Worm (Caenorhabditis elegans) whole organism, L4 larva: ENCODE results near the gene hlh-4.

Source experiments
- D1046.2 ChIP-seq: fragments of 200-800 bp; sonication (Bioruptor generic); IDR thresholded peaks from 2 replicates; pipeline ENCODE4 v1.3.6; 2022; ENCODE audit warnings: missing genetic modification characterization, missing compliant biosample characterization
- F26F4.8 ChIP-seq: fragments of 200-800 bp; sonication (Bioruptor generic); conservative IDR thresholded peaks from 2 replicates; pipeline ENCODE4 v1.3.6; 2022; ENCODE audit warnings: missing genetic modification characterization, missing compliant biosample characterization
- F37D6.2 ChIP-seq: sonication (generic microtip); optimal IDR thresholded peaks from 2 replicates; lab custom pipeline; 2016; ENCODE audit warnings: mild to moderate bottlenecking, missing genetic modification characterization, missing compliant biosample characterization
- F44E2.7 ChIP-seq: fragments of 200-800 bp; sonication (Bioruptor generic); IDR thresholded peaks from 2 replicates; pipeline ENCODE4 v2.1.2; 2022; ENCODE audit warnings: missing genetic modification characterization, missing compliant biosample characterization
- F49E8.2 ChIP-seq: sonication (generic microtip); optimal IDR thresholded peaks from 2 replicates; lab custom pipeline; 2016; ENCODE audit warnings: missing compliant biosample characterization, mild to moderate bottlenecking, missing genetic modification characterization, borderline replicate concordance
- R02D3.7 ChIP-seq: fragments of 150-350 bp; sonication (generic microtip); optimal IDR thresholded peaks from 3 replicates; lab custom pipeline; 2014; ENCODE audit warnings: missing biosample characterization, missing genetic modification characterization
- Y48G9A.11 ChIP-seq: fragments of 200-800 bp; sonication (Bioruptor generic); IDR thresholded peaks from 2 replicates; pipeline ENCODE4 v1.3.6; 2022; ENCODE audit warnings: missing genetic modification reagents, missing genetic modification characterization, missing compliant biosample characterization
- Y5F2A.4 ChIP-seq: fragments of 200-800 bp; sonication (Bioruptor generic); optimal IDR thresholded peaks from 2 replicates; lab custom pipeline; 2018; ENCODE audit warnings: mild to moderate bottlenecking, missing genetic modification characterization, missing compliant biosample characterization
- Y75B8A.6 ChIP-seq: fragments of 200-800 bp; sonication (Bioruptor generic); IDR thresholded peaks from 2 replicates; pipeline ENCODE4 v1.3.6; 2022; ENCODE audit warnings: missing genetic modification reagents, missing genetic modification characterization, missing compliant biosample characterization
- ZK337.2 ChIP-seq: fragments of 200-800 bp; sonication (Bioruptor generic); IDR thresholded peaks from 2 replicates; pipeline ENCODE4 v1.3.6; 2022; ENCODE audit warnings: missing genetic modification reagents, missing genetic modification characterization, missing compliant biosample characterization
- aha-1 ChIP-seq: fragments of 150-350 bp; peaks from one replicate; lab custom pipeline; 2014; ENCODE audit warnings: missing biosample characterization, missing genetic modification characterization
- aly-2 ChIP-seq: sonication (generic microtip); optimal IDR thresholded peaks from 2 replicates; lab custom pipeline; 2018; ENCODE audit warnings: missing biosample characterization, missing genetic modification characterization
- ama-1 ChIP-seq: fragments of 150-350 bp; optimal IDR thresholded peaks from 2 replicates; lab custom pipeline; 2014; ENCODE audit warnings: inconsistent platforms, mixed read lengths
- ceh-44 ChIP-seq: fragments of 200-800 bp; sonication (Bioruptor generic); IDR thresholded peaks from 2 replicates; pipeline ENCODE4 v1.3.6; 2022; ENCODE audit warnings: missing genetic modification reagents, missing genetic modification characterization, missing compliant biosample characterization
- ceh-82 ChIP-seq: sonication (generic microtip); optimal IDR thresholded peaks from 2 replicates; lab custom pipeline; 2017; ENCODE audit warnings: missing biosample characterization, missing genetic modification characterization
- ces-1 ChIP-seq: fragments of 150-350 bp; sonication (generic microtip); optimal IDR thresholded peaks from 4 replicates; lab custom pipeline; 2014; ENCODE audit warnings: missing biosample characterization, missing genetic modification reagents, missing genetic modification characterization
- daf-12 ChIP-seq: fragments of 150-350 bp; optimal IDR thresholded peaks from 2 replicates; lab custom pipeline; 2014; ENCODE audit warnings: missing biosample characterization, missing genetic modification reagents, missing genetic modification characterization
- daf-19 ChIP-seq: fragments of 200-800 bp; sonication (Bioruptor generic); conservative IDR thresholded peaks from 2 replicates; pipeline ENCODE4 v1.3.6; 2022; ENCODE audit warnings: missing genetic modification characterization, missing compliant biosample characterization
- daf-8 ChIP-seq: fragments of 200-800 bp; sonication (Bioruptor generic); IDR thresholded peaks from 2 replicates; pipeline ENCODE4 v1.3.6; 2022; ENCODE audit warnings: missing genetic modification characterization, missing compliant biosample characterization
- dmd-8 ChIP-seq: fragments of 200-800 bp; sonication (Bioruptor generic); IDR thresholded peaks from 2 replicates; pipeline ENCODE4 v1.3.6; 2022; ENCODE audit warnings: missing genetic modification characterization, missing compliant biosample characterization
- duxl-1 ChIP-seq: sonication (generic microtip); optimal IDR thresholded peaks from 2 replicates; lab custom pipeline; 2016; ENCODE audit warnings: mild to moderate bottlenecking, missing genetic modification characterization, moderate library complexity, missing compliant biosample characterization; ENCODE audit not compliant: poor library complexity
- egl-43 ChIP-seq: fragments of 200-800 bp; sonication (Bioruptor generic); IDR thresholded peaks from 2 replicates; pipeline ENCODE4 v1.3.6; 2022; ENCODE audit warnings: missing genetic modification reagents, missing genetic modification characterization, missing compliant biosample characterization
- fkh-10 ChIP-seq: fragments of 150-350 bp; optimal IDR thresholded peaks from 2 replicates; lab custom pipeline; 2014; ENCODE audit warnings: missing biosample characterization, missing genetic modification reagents, missing genetic modification characterization
- hif-1 ChIP-seq, 2 experiments: sonication (generic microtip); optimal IDR thresholded peaks; 2 replicates each; lab custom pipeline; 2016 to 2017; ENCODE audit warnings: missing compliant biosample characterization in 2 of 2, missing genetic modification characterization in 2 of 2, missing genetic modification reagents in 2 of 2, missing genotype in 2 of 2, mild to moderate bottlenecking in 1 of 2
- hlh-11 ChIP-seq: fragments of 200-800 bp; sonication (Bioruptor generic); optimal IDR thresholded peaks from 2 replicates; lab custom pipeline; 2018; ENCODE audit warnings: mild to moderate bottlenecking, missing genetic modification characterization, missing compliant biosample characterization
- hlh-30 ChIP-seq: sonication (generic microtip); optimal IDR thresholded peaks from 2 replicates; lab custom pipeline; 2017; ENCODE audit warnings: antibody characterized with exemption, mild to moderate bottlenecking, missing genetic modification characterization, missing compliant biosample characterization; ENCODE audit not compliant: insufficient read depth
- jun-1 ChIP-seq: fragments of 150-350 bp; optimal IDR thresholded peaks from 2 replicates; lab custom pipeline; 2014; ENCODE audit warnings: missing biosample characterization, missing genetic modification reagents, missing genetic modification characterization
- lim-7 ChIP-seq: fragments of 200-800 bp; sonication (Bioruptor generic); IDR thresholded peaks from 2 replicates; pipeline ENCODE4 v1.3.6; 2022; ENCODE audit warnings: missing genetic modification characterization, missing compliant biosample characterization
- lin-1 ChIP-seq: fragments of 200-800 bp; sonication (Bioruptor generic); IDR thresholded peaks from 2 replicates; pipeline ENCODE4 v1.3.6; 2022; ENCODE audit warnings: missing genetic modification reagents, missing genetic modification characterization, missing compliant biosample characterization
- lin-13 ChIP-seq: fragments of 150-350 bp; optimal IDR thresholded peaks from 2 replicates; lab custom pipeline; 2014; ENCODE audit warnings: missing biosample characterization, missing genetic modification reagents, missing genetic modification characterization
- lin-38 ChIP-seq: fragments of 200-800 bp; sonication (Bioruptor generic); IDR thresholded peaks from 2 replicates; pipeline ENCODE4 v1.3.6; 2022; ENCODE audit warnings: missing genetic modification reagents, missing genetic modification characterization, missing compliant biosample characterization
- madf-5 ChIP-seq, 2 experiments: fragments of 200-800 bp; sonication (Bioruptor generic); IDR thresholded peaks; 2 replicates each; pipeline ENCODE4 v1.3.6; 2022; ENCODE audit warnings: missing compliant biosample characterization in 2 of 2, missing genetic modification characterization in 2 of 2
- madf-9 ChIP-seq: fragments of 200-800 bp; sonication (Bioruptor generic); conservative IDR thresholded peaks from 2 replicates; pipeline ENCODE4 v1.3.6; 2022; ENCODE audit warnings: missing genetic modification reagents, missing genetic modification characterization, missing compliant biosample characterization
- mdl-1 ChIP-seq, 2 experiments: fragments of 150-350 bp in 1 of 2; sonication (generic microtip) in 1 of 2; optimal IDR thresholded peaks; 2 replicates each; lab custom pipeline; 2014 to 2017; ENCODE audit warnings: missing biosample characterization in 2 of 2, missing genetic modification characterization in 2 of 2
- mep-1 ChIP-seq: fragments of 150-350 bp; sonication (generic microtip); optimal IDR thresholded peaks from 3 replicates; lab custom pipeline; 2014; ENCODE audit warnings: missing biosample characterization, missing genetic modification characterization
- mes-2 ChIP-seq: sonication (generic microtip); optimal IDR thresholded peaks from 2 replicates; lab custom pipeline; 2016; ENCODE audit warnings: missing genotype, mild to moderate bottlenecking, missing genetic modification characterization, missing compliant biosample characterization; ENCODE audit not compliant: poor library complexity, severe bottlenecking
- mxl-2 ChIP-seq: fragments of 200-800 bp; sonication (Bioruptor generic); conservative IDR thresholded peaks from 2 replicates; pipeline ENCODE4 v1.3.6; 2022; ENCODE audit warnings: missing genetic modification reagents, missing genetic modification characterization, missing compliant biosample characterization
- mxl-3 ChIP-seq: fragments of 200-800 bp; sonication (Bioruptor generic); optimal IDR thresholded peaks from 2 replicates; lab custom pipeline; 2018; ENCODE audit warnings: mild to moderate bottlenecking, missing genetic modification characterization, missing compliant biosample characterization
- nhr-11 ChIP-seq: fragments of 150-350 bp; optimal IDR thresholded peaks from 2 replicates; lab custom pipeline; 2014; ENCODE audit warnings: missing biosample characterization, missing genetic modification characterization
- nhr-111 ChIP-seq: fragments of 200-800 bp; sonication (Bioruptor generic); optimal IDR thresholded peaks from 2 replicates; lab custom pipeline; 2018; ENCODE audit warnings: mild to moderate bottlenecking, missing genetic modification characterization, missing compliant biosample characterization
- nhr-237 ChIP-seq: sonication (generic microtip); optimal IDR thresholded peaks from 2 replicates; lab custom pipeline; 2017; ENCODE audit warnings: missing biosample characterization, missing genetic modification characterization
- pqm-1 ChIP-seq: sonication (generic microtip); optimal IDR thresholded peaks from 2 replicates; lab custom pipeline; 2017; ENCODE audit warnings: missing biosample characterization, missing genetic modification characterization
- sdz-12 ChIP-seq: fragments of 200-800 bp; sonication (Bioruptor generic); optimal IDR thresholded peaks from 2 replicates; lab custom pipeline; 2018; ENCODE audit warnings: mild to moderate bottlenecking, missing genetic modification characterization, missing compliant biosample characterization
- tag-97 ChIP-seq: fragments of 200-800 bp; sonication (Bioruptor generic); IDR thresholded peaks from 2 replicates; pipeline ENCODE4 v1.3.6; 2022; ENCODE audit warnings: missing genetic modification characterization, missing compliant biosample characterization
- unc-130 ChIP-seq: sonication (generic microtip); optimal IDR thresholded peaks from 2 replicates; lab custom pipeline; 2016; ENCODE audit warnings: missing genetic modification reagents, missing genetic modification characterization, missing compliant biosample characterization
- unc-39 ChIP-seq: sonication (generic microtip); optimal IDR thresholded peaks from 2 replicates; lab custom pipeline; 2017; ENCODE audit warnings: missing biosample characterization, missing genetic modification characterization
- zag-1 ChIP-seq: fragments of 150-350 bp; optimal IDR thresholded peaks from 2 replicates; lab custom pipeline; 2014; ENCODE audit warnings: missing biosample characterization, missing genetic modification characterization
- ztf-11 ChIP-seq: fragments of 150-350 bp; optimal IDR thresholded peaks from 2 replicates; lab custom pipeline; 2014; ENCODE audit warnings: missing biosample characterization, missing genetic modification characterization

hlh-4 gene

DNA sequence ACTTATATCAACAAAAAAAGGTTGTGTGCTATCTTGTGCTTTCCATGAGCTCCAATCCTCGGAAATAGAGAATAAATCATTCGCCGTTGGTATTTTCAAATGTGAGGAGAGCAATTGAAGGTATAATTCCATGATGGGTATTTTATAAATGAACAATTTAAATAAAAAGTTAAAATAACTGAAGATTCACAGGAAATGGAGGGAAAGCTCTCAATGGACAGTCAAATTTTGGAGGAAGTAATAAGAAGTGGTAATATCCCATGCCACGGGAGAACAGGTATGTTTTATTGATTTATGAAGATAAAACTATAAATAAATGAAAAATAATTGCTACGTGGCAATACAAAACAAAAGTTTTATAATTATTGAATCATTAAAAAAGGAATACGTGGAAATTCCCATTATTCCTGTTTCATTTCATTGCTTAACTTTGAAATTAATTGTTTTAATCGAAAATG, 44.3 kb upstream of the hlh-4 start (continued):
- no peak for TF ChIP-seq fkh-10
- TF ChIP-seq nhr-237 = no peak
- peak; percentile 46 for TF ChIP-seq duxl-1 (tag; lab: Kevin White, UChicago)
- no peak for TF ChIP-seq mes-2 (tag; lab: Kevin White, UChicago)
- no peak for TF ChIP-seq ceh-82 (tag; lab: Kevin White, UChicago)
- no peak for TF ChIP-seq ZK337.2
- no peak for TF ChIP-seq D1046.2 (GFP tag; lab: Robert Waterston, UW)
- no peak for TF ChIP-seq hif-1 (tag; optimal IDR thresholded peaks at IDR 0.05; lab: Kevin White, UChicago)
- TF ChIP-seq F44E2.7 = no peak
- no peak for TF ChIP-seq madf-9 (GFP tag; lab: Robert Waterston, UW)
- TF ChIP-seq hlh-11 (tag; lab: Kevin White, UChicago) = no peak
- peak; percentile 76 for TF ChIP-seq sdz-12 (GFP tag; lab: Kevin White, UChicago)
- TF ChIP-seq jun-1 (tag; lab: Kevin White, UChicago) = no peak
- TF ChIP-seq mxl-3 (GFP tag; lab: Kevin White, UChicago) = no peak
- no peak for TF ChIP-seq mdl-1 (tag; optimal IDR thresholded peaks at IDR 0.05; lab: Kevin White, UChicago)
- peak; percentile 51 for TF ChIP-seq nhr-111 (GFP tag; lab: Kevin White, UChicago)
- no peak for TF ChIP-seq F26F4.8 (GFP tag; lab: Robert Waterston, UW)
- TF ChIP-seq Y75B8A.6 (GFP tag; lab: Robert Waterston, UW) = no peak
- TF ChIP-seq tag-97 (GFP tag; lab: Robert Waterston, UW) = no peak
- TF ChIP-seq F37D6.2 (tag; lab: Kevin White, UChicago) = no peak
- no peak for TF ChIP-seq ztf-11 (tag; lab: Kevin White, UChicago)
- no peak for TF ChIP-seq daf-12 (tag; lab: Kevin White, UChicago)
- no peak for TF ChIP-seq dmd-8 (GFP tag; lab: Robert Waterston, UW)
- no peak for TF ChIP-seq Y48G9A.11 (GFP tag; lab: Robert Waterston, UW)
- TF ChIP-seq mep-1 (tag; lab: Kevin White, UChicago) = peak; percentile 65
- TF ChIP-seq ceh-44 (GFP tag; lab: Robert Waterston, UW) = no peak
- no peak for TF ChIP-seq lin-13 (GFP tag; lab: Kevin White, UChicago)
- TF ChIP-seq egl-43 (GFP tag; lab: Robert Waterston, UW) = no peak
- peak; percentile 68 for TF ChIP-seq ama-1 (lab: Kevin White, UChicago)
- TF ChIP-seq R02D3.7 = no peak
- TF ChIP-seq lin-1 (GFP tag; lab: Robert Waterston, UW) = no peak
- no peak for TF ChIP-seq aly-2 (tag; lab: Kevin White, UChicago)

DNA sequence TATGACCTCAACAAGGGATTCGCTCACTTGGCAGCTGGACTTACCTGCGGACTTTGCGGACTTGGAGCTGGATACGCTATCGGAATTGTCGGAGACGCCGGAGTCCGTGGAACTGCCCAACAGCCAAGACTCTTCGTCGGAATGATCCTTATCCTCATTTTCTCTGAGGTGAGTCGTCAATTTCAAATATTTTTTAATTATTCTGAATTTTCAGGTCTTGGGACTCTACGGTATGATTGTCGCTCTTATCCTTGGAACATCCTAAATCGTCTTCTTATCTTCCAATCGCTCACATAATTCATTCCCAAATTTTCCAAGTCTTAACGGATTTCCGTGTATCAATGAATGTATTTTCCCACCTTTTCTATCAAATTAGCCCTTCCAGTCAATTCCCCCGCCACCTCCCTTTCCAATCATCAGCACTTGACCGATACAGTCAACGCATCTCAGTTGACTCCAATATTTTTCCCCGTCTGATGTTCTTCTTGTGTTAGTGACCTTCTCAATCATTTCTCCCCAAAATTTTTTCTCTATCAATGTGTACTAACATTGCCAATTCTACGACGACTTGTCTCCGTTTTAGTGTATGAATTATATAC, 43.7 kb upstream of the hlh-4 start, which contains the start of gene R10E11.6:
Gene R10E11.6, plus strand, starts transcription at position 524 of the 599 bp plus-strand sequence.
- TF ChIP-seq daf-12 (tag; lab: Kevin White, UChicago) = no peak
- no peak for TF ChIP-seq lin-38
- TF ChIP-seq Y5F2A.4 (GFP tag; lab: Kevin White, UChicago) = peak; percentile 33
- no peak for TF ChIP-seq unc-130
- no peak for TF ChIP-seq hlh-30 (tag; lab: Kevin White, UChicago)
- TF ChIP-seq lin-13 (GFP tag; lab: Kevin White, UChicago) = no peak
- TF ChIP-seq F49E8.2 (tag; lab: Kevin White, UChicago) = no peak
- TF ChIP-seq madf-5 (GFP tag; IDR thresholded peaks at IDR 0.05; lab: Robert Waterston, UW) = no peak
- TF ChIP-seq F44E2.7 = no peak
- no peak for TF ChIP-seq nhr-11 (tag; lab: Kevin White, UChicago)
- TF ChIP-seq daf-8 (GFP tag; lab: Robert Waterston, UW) = 0 out of 2 replicates have a peak, but pooled peaks have one; percentile 8
- TF ChIP-seq ceh-44 (GFP tag; lab: Robert Waterston, UW) = no peak
- TF ChIP-seq tag-97 (GFP tag; lab: Robert Waterston, UW) = no peak
- TF ChIP-seq ces-1 (GFP tag; lab: Kevin White, UChicago) = no peak
- peak; percentile 22 for TF ChIP-seq mes-2 (tag; lab: Kevin White, UChicago)
- no peak for TF ChIP-seq zag-1
- TF ChIP-seq daf-19 (GFP tag; lab: Robert Waterston, UW) = 0 out of 2 replicates have a peak, but pooled peaks have one; percentile 10
- TF ChIP-seq nhr-111 (GFP tag; lab: Kevin White, UChicago) = no peak
- no peak for TF ChIP-seq lim-7 (GFP tag; lab: Robert Waterston, UW)
- no peak for TF ChIP-seq hif-1 (tag; optimal IDR thresholded peaks at IDR 0.05; lab: Kevin White, UChicago)
- TF ChIP-seq mxl-3 (GFP tag; lab: Kevin White, UChicago) = no peak
- no peak for TF ChIP-seq mxl-2 (GFP tag; lab: Robert Waterston, UW)
- 0 out of 2 replicates have a peak, but pooled peaks have one; percentile 11 for TF ChIP-seq D1046.2 (GFP tag; lab: Robert Waterston, UW)
- TF ChIP-seq F37D6.2 (tag; lab: Kevin White, UChicago) = no peak
- TF ChIP-seq unc-39 (tag; lab: Kevin White, UChicago) = no peak
- TF ChIP-seq pqm-1 = no peak
- TF ChIP-seq aha-1 = peak; percentile 92
